Fruit fly (Drosophila melanogaster) whole organism, embryonic: ENCODE measurements around the gene CG16903.
A peak's percentile ranks its signal among the peaks of the same experiment; 100 is the strongest.

Source experiments
- Atf-2 ChIP-seq: fragments of 200-800 bp; sonication (Bioruptor generic); optimal IDR thresholded peaks from 2 replicates; lab custom pipeline; 2016; ENCODE audit warnings: missing biosample characterization, missing genetic modification characterization
- B-H2 ChIP-seq: fragments of 200-800 bp; sonication (Bioruptor generic); optimal IDR thresholded peaks from 2 replicates; lab custom pipeline; 2018; ENCODE audit warnings: missing biosample characterization, mild to moderate bottlenecking, missing genetic modification characterization
- CG1024 ChIP-seq: fragments of 200-800 bp; sonication (Bioruptor generic); IDR thresholded peaks from 2 replicates; pipeline ENCODE4 v1.3.6; 2022; ENCODE audit warnings: missing biosample characterization, missing genetic modification characterization
- CG10267 ChIP-seq: fragments of 200-800 bp; sonication (Bioruptor generic); optimal IDR thresholded peaks from 2 replicates; lab custom pipeline; 2018; ENCODE audit warnings: missing biosample characterization, mild to moderate bottlenecking, missing genetic modification characterization, moderate library complexity
- CG11247 ChIP-seq: fragments of 200-800 bp; sonication (Bioruptor generic); IDR thresholded peaks from 2 replicates; pipeline ENCODE4 v1.3.6; 2022; ENCODE audit warnings: missing biosample characterization, missing genetic modification characterization
- CG11398 ChIP-seq: fragments of 200-800 bp; sonication (Bioruptor generic); optimal IDR thresholded peaks from 2 replicates; lab custom pipeline; 2016; ENCODE audit warnings: missing biosample characterization, missing genetic modification characterization
- CG13775 ChIP-seq: fragments of 200-800 bp; sonication (Bioruptor generic); optimal IDR thresholded peaks from 3 replicates; lab custom pipeline; 2017; ENCODE audit warnings: missing biosample characterization, mild to moderate bottlenecking, missing genetic modification characterization
- CG15514 ChIP-seq: fragments of 200-800 bp; sonication (Bioruptor generic); optimal IDR thresholded peaks from 3 replicates; lab custom pipeline; 2017; ENCODE audit warnings: missing biosample characterization, missing genetic modification characterization, mild to moderate bottlenecking, moderate library complexity, missing genetic modification reagents
- CG17568 ChIP-seq: fragments of 200-800 bp; sonication (Bioruptor generic); optimal IDR thresholded peaks from 2 replicates; lab custom pipeline; 2018; ENCODE audit warnings: missing biosample characterization, mild to moderate bottlenecking, missing genetic modification characterization, moderate library complexity
- CG17612 ChIP-seq: fragments of 200-800 bp; sonication (Bioruptor generic); IDR thresholded peaks from 2 replicates; pipeline ENCODE4 v1.3.6; 2022; ENCODE audit warnings: missing biosample characterization, missing genetic modification characterization
- CG2678 ChIP-seq: fragments of 200-800 bp; sonication (Bioruptor generic); optimal IDR thresholded peaks from 3 replicates; lab custom pipeline; 2019; ENCODE audit warnings: missing biosample characterization, mild to moderate bottlenecking, missing genetic modification characterization, moderate library complexity
- CG3065 ChIP-seq: fragments of 200-800 bp; sonication (Bioruptor generic); optimal IDR thresholded peaks from 2 replicates; lab custom pipeline; 2016; ENCODE audit warnings: missing biosample characterization, missing genetic modification characterization
- CG31441 ChIP-seq: fragments of 200-800 bp; sonication (Bioruptor generic); IDR thresholded peaks from 2 replicates; pipeline ENCODE4 v1.3.6; 2022; ENCODE audit warnings: missing biosample characterization, missing genetic modification characterization
- CG32532 ChIP-seq: fragments of 200-800 bp; sonication (Bioruptor generic); IDR thresholded peaks from 2 replicates; pipeline ENCODE4 v1.3.6; 2022; ENCODE audit warnings: missing biosample characterization, missing genetic modification characterization
- CG32767 ChIP-seq: fragments of 200-800 bp; sonication (Bioruptor generic); IDR thresholded peaks from 2 replicates; pipeline ENCODE4 v1.3.6; 2022; ENCODE audit warnings: missing biosample characterization, missing genetic modification characterization
- CG3847 ChIP-seq: fragments of 200-800 bp; sonication (Bioruptor generic); IDR thresholded peaks from 2 replicates; pipeline ENCODE4 v1.3.6; 2022; ENCODE audit warnings: missing biosample characterization, missing genetic modification characterization
- CG4617 ChIP-seq: fragments of 200-800 bp; sonication (Bioruptor generic); optimal IDR thresholded peaks from 3 replicates; lab custom pipeline; 2016; ENCODE audit warnings: missing biosample characterization, missing genetic modification characterization, borderline replicate concordance
- CG7786 ChIP-seq: fragments of 200-800 bp; sonication (Bioruptor generic); optimal IDR thresholded peaks from 2 replicates; lab custom pipeline; 2016; ENCODE audit warnings: missing biosample characterization, missing genetic modification characterization
- CG8944 ChIP-seq: fragments of 200-800 bp; sonication (Bioruptor generic); optimal IDR thresholded peaks from 3 replicates; lab custom pipeline; 2016; ENCODE audit warnings: missing biosample characterization, missing genetic modification characterization
- Dbx ChIP-seq: fragments of 200-800 bp; sonication (Bioruptor generic); IDR thresholded peaks from 3 replicates; pipeline ENCODE4 v1.3.6; 2022; ENCODE audit warnings: missing biosample characterization, missing genetic modification characterization
- Deaf1 ChIP-seq: fragments of 200-800 bp; optimal IDR thresholded peaks from 3 replicates; lab custom pipeline; 2019; ENCODE audit warnings: missing biosample characterization, mild to moderate bottlenecking, missing genetic modification characterization, moderate library complexity
- Dip3 ChIP-seq: fragments of 200-800 bp; sonication (Bioruptor generic); optimal IDR thresholded peaks from 3 replicates; lab custom pipeline; 2016; ENCODE audit warnings: missing biosample characterization, missing genetic modification characterization
- Doc2 ChIP-seq: fragments of 200-800 bp; sonication (Bioruptor generic); IDR thresholded peaks from 2 replicates; pipeline ENCODE4 v1.3.6; 2022; ENCODE audit warnings: missing biosample characterization, missing genetic modification characterization
- ERR ChIP-seq: fragments of 200-800 bp; sonication (Bioruptor generic); optimal IDR thresholded peaks from 2 replicates; lab custom pipeline; 2016; ENCODE audit warnings: missing biosample characterization, missing genetic modification characterization
- Eip74EF ChIP-seq, 2 experiments: fragments of 200-800 bp in 1 of 2; fragments of >200 bp in 1 of 2; sonication (Bioruptor generic) in 1 of 2; optimal IDR thresholded peaks; 2 replicates each; lab custom pipeline; 2017 to 2019; ENCODE audit warnings: missing biosample characterization in 2 of 2, missing genetic modification characterization in 2 of 2, mild to moderate bottlenecking in 1 of 2, moderate library complexity in 1 of 2
- Elba2 ChIP-seq: fragments of 200-800 bp; sonication (Bioruptor generic); optimal IDR thresholded peaks from 3 replicates; lab custom pipeline; 2016; ENCODE audit warnings: missing biosample characterization, missing genetic modification characterization
- Ets97D ChIP-seq: fragments of 200-800 bp; sonication (Bioruptor generic); optimal IDR thresholded peaks from 3 replicates; lab custom pipeline; 2016; ENCODE audit warnings: missing biosample characterization, missing genetic modification characterization
- Nf-YA ChIP-seq: fragments of 200-800 bp; sonication (Bioruptor generic); IDR thresholded peaks from 2 replicates; pipeline ENCODE4 v1.3.6; 2022; ENCODE audit warnings: missing biosample characterization, missing genetic modification characterization
- Ravus ChIP-seq: fragments of 200-800 bp; sonication (Bioruptor generic); IDR thresholded peaks from 2 replicates; pipeline ENCODE4 v1.3.6; 2022; ENCODE audit warnings: missing biosample characterization, missing genetic modification characterization
- Stat92E ChIP-seq, 3 experiments: fragments of >200 bp in 2 of 3; fragments of 200-800 bp in 1 of 3; sonication (Bioruptor generic) in 1 of 3; optimal IDR thresholded peaks; 2 replicates each; lab custom pipeline; 2017 to 2019; ENCODE audit warnings: missing biosample characterization in 3 of 3, missing genetic modification characterization in 3 of 3, mild to moderate bottlenecking in 1 of 3, moderate library complexity in 1 of 3
- ap ChIP-seq: fragments of 200-800 bp; sonication (Bioruptor generic); IDR thresholded peaks from 2 replicates; pipeline ENCODE4 v1.3.6; 2022; ENCODE audit warnings: missing biosample characterization, missing genetic modification characterization
- ase ChIP-seq: fragments of 200-800 bp; sonication (Bioruptor generic); IDR thresholded peaks from 3 replicates; pipeline ENCODE4 v1.3.6; 2022; ENCODE audit warnings: missing biosample characterization, missing genetic modification characterization
- bowl ChIP-seq: fragments of 200-800 bp; sonication (Bioruptor generic); IDR thresholded peaks from 2 replicates; pipeline ENCODE4 v1.3.6; 2022; ENCODE audit warnings: missing biosample characterization, missing genetic modification characterization
- corto ChIP-seq: fragments of 200-800 bp; sonication (Bioruptor generic); optimal IDR thresholded peaks from 2 replicates; lab custom pipeline; 2016; ENCODE audit warnings: missing biosample characterization, mild to moderate bottlenecking, missing genetic modification characterization, moderate library complexity
- croc ChIP-seq: fragments of 200-800 bp; sonication (Bioruptor generic); conservative IDR thresholded peaks from 3 replicates; pipeline ENCODE4 v1.3.6; 2022; ENCODE audit warnings: missing biosample characterization, missing genetic modification characterization
- exex ChIP-seq: fragments of 200-800 bp; sonication (Bioruptor generic); optimal IDR thresholded peaks from 4 replicates; lab custom pipeline; 2018; ENCODE audit warnings: missing biosample characterization, mild to moderate bottlenecking, missing genetic modification characterization, moderate library complexity
- fd102C ChIP-seq: fragments of 200-800 bp; sonication (Bioruptor generic); optimal IDR thresholded peaks from 2 replicates; lab custom pipeline; 2018; ENCODE audit warnings: missing biosample characterization, mild to moderate bottlenecking, missing genetic modification characterization, moderate library complexity
- gfzf ChIP-seq: fragments of 200-800 bp; sonication (Bioruptor generic); optimal IDR thresholded peaks from 2 replicates; lab custom pipeline; 2016; ENCODE audit warnings: missing biosample characterization, mild to moderate bottlenecking, missing genetic modification characterization, moderate library complexity
- gsb-n ChIP-seq: fragments of 200-800 bp; sonication (Bioruptor generic); optimal IDR thresholded peaks from 3 replicates; lab custom pipeline; 2018; ENCODE audit warnings: missing biosample characterization, mild to moderate bottlenecking, missing genetic modification characterization
- her ChIP-seq: fragments of 200-800 bp; sonication (Bioruptor generic); optimal IDR thresholded peaks from 2 replicates; lab custom pipeline; 2016; ENCODE audit warnings: missing biosample characterization, missing genetic modification characterization
- lbe ChIP-seq: fragments of 200-800 bp; sonication (Bioruptor generic); optimal IDR thresholded peaks from 2 replicates; lab custom pipeline; 2016; ENCODE audit warnings: missing biosample characterization, mild to moderate bottlenecking, missing genetic modification characterization
- nerfin-1 ChIP-seq: fragments of 200-800 bp; sonication (Bioruptor generic); optimal IDR thresholded peaks from 3 replicates; lab custom pipeline; 2019; ENCODE audit warnings: missing biosample characterization, mild to moderate bottlenecking, missing genetic modification characterization, moderate library complexity
- pan ChIP-seq, 4 experiments: fragments of >200 bp in 3 of 4; fragments of 200-800 bp in 1 of 4; sonication (Bioruptor generic) in 1 of 4; optimal IDR thresholded peaks in 3 of 4; IDR thresholded peaks in 1 of 4; 2 replicates each; pipeline versions ENCODE4 v1.3.6 to Lab custom; 2017 to 2022; ENCODE audit warnings: missing biosample characterization in 2 of 4, missing genetic modification characterization in 2 of 4, mixed read lengths in 1 of 4
- phol ChIP-seq: fragments of 200-800 bp; sonication (Bioruptor generic); optimal IDR thresholded peaks from 3 replicates; lab custom pipeline; 2018; ENCODE audit warnings: missing biosample characterization, mild to moderate bottlenecking, missing genetic modification characterization, moderate library complexity
- sima ChIP-seq: fragments of 200-800 bp; sonication (Bioruptor generic); optimal IDR thresholded peaks from 2 replicates; lab custom pipeline; 2016; ENCODE audit warnings: missing biosample characterization, missing genetic modification characterization
- tin ChIP-seq: fragments of 200-800 bp; sonication (Bioruptor generic); optimal IDR thresholded peaks from 3 replicates; lab custom pipeline; 2016; ENCODE audit warnings: missing biosample characterization, missing genetic modification characterization
- tup ChIP-seq: fragments of 200-800 bp; sonication (Bioruptor generic); optimal IDR thresholded peaks from 2 replicates; lab custom pipeline; 2016; ENCODE audit warnings: missing biosample characterization, mild to moderate bottlenecking, missing genetic modification characterization, moderate library complexity
- unc-4 ChIP-seq: fragments of 200-800 bp; sonication (Bioruptor generic); IDR thresholded peaks from 2 replicates; pipeline ENCODE4 v1.3.6; 2022; ENCODE audit warnings: missing biosample characterization, missing genetic modification characterization; ENCODE audit not compliant: partially characterized antibody
- wdn ChIP-seq: fragments of 200-800 bp; sonication (Bioruptor generic); IDR thresholded peaks from 2 replicates; pipeline ENCODE4 v1.3.6; 2022; ENCODE audit warnings: missing biosample characterization, missing genetic modification characterization

The CG16903 gene

dm6 chrX:2083678-2084162 lies 3.5 kb upstream of the CG16903 start (continued):
- peak; percentile 64 for TF ChIP-seq CG10267 (tag; lab: Kevin White, UChicago)
- TF ChIP-seq CG13775 (GFP tag; lab: Kevin White, UChicago): peak; percentile 60
- TF ChIP-seq unc-4 (GFP tag; lab: Robert Waterston, UW): no peak
- TF ChIP-seq ap (GFP tag; lab: Robert Waterston, UW): peak; percentile 82
- TF ChIP-seq Stat92E (GFP tag; optimal IDR thresholded peaks at IDR 0.05; lab: Kevin White, UChicago): peak in 1 of 3 experiments; percentile 51
- TF ChIP-seq CG32532 (GFP tag; lab: Robert Waterston, UW): peak; percentile 80
- TF ChIP-seq Dbx (GFP tag; lab: Robert Waterston, UW): peak; percentile 69; the same call in 1 of the 3 replicates
- TF ChIP-seq CG31441 (GFP tag; lab: Robert Waterston, UW): peak; percentile 78
- TF ChIP-seq lbe: peak; percentile 85
- peak; percentile 82 for TF ChIP-seq tin (GFP tag; lab: Kevin White, UChicago)
- TF ChIP-seq bowl: peak; percentile 64
- no peak for TF ChIP-seq exex (tag; lab: Kevin White, UChicago)
- TF ChIP-seq CG11247 (GFP tag; lab: Robert Waterston, UW): peak; percentile 70
- peak in 1 of 2 experiments; percentile 81 for TF ChIP-seq Eip74EF (GFP tag; optimal IDR thresholded peaks at IDR 0.05; lab: Kevin White, UChicago)
- TF ChIP-seq CG2678: peak; percentile 74
- peak; percentile 62 for TF ChIP-seq CG3065 (GFP tag; lab: Kevin White, UChicago)
- peak; percentile 74 for TF ChIP-seq CG3847 (GFP tag; lab: Robert Waterston, UW)
- no peak for TF ChIP-seq B-H2 (GFP tag; lab: Kevin White, UChicago)
- peak; percentile 33; the same call in 1 of the 2 replicates for TF ChIP-seq CG17612 (GFP tag; lab: Robert Waterston, UW)
- TF ChIP-seq Doc2 (GFP tag; lab: Robert Waterston, UW): 0 out of 2 replicates have a peak, but pooled peaks have one; percentile 39
- peak; percentile 63 for TF ChIP-seq ERR (GFP tag; lab: Kevin White, UChicago)
- peak; percentile 41 for TF ChIP-seq CG15514 (GFP tag; lab: Kevin White, UChicago)
- TF ChIP-seq CG17568 (GFP tag; lab: Kevin White, UChicago): no peak
- TF ChIP-seq ase (GFP tag; lab: Robert Waterston, UW): peak; percentile 77
- TF ChIP-seq wdn (GFP tag; lab: Robert Waterston, UW): peak; percentile 75; the same call in 1 of the 2 replicates
- TF ChIP-seq gsb-n (tag; lab: Kevin White, UChicago): peak; percentile 85
- peak; percentile 37 for TF ChIP-seq Ravus (GFP tag; lab: Robert Waterston, UW)
- TF ChIP-seq Ets97D: peak; percentile 63
- TF ChIP-seq CG4617 (GFP tag; lab: Kevin White, UChicago): peak; percentile 74
- TF ChIP-seq Dip3 (GFP tag; lab: Kevin White, UChicago): peak; percentile 60
- TF ChIP-seq tup (GFP tag; lab: Kevin White, UChicago): peak; percentile 31
- peak; percentile 44 for TF ChIP-seq Deaf1 (tag; lab: Kevin White, UChicago)
- TF ChIP-seq CG1024 (GFP tag; lab: Robert Waterston, UW): peak; percentile 42; the same call in 1 of the 2 replicates
- no peak for TF ChIP-seq Elba2 (GFP tag; lab: Kevin White, UChicago)
- peak; percentile 87 for TF ChIP-seq her (GFP tag; lab: Kevin White, UChicago)
- TF ChIP-seq CG7786 (GFP tag; lab: Kevin White, UChicago): peak; percentile 83
- peak; percentile 80 for TF ChIP-seq CG11398 (GFP tag; lab: Kevin White, UChicago)
- peak; percentile 70 for TF ChIP-seq croc (GFP tag; lab: Robert Waterston, UW)
- TF ChIP-seq CG32767 (GFP tag; lab: Robert Waterston, UW): peak; percentile 78
- no peak for TF ChIP-seq gfzf (GFP tag; lab: Kevin White, UChicago)
- TF ChIP-seq phol (tag; lab: Kevin White, UChicago): peak; percentile 69
- TF ChIP-seq nerfin-1 (tag; lab: Kevin White, UChicago): peak; percentile 48
- peak; percentile 77 for TF ChIP-seq corto (GFP tag; lab: Kevin White, UChicago)
- TF ChIP-seq Atf-2: peak; percentile 79
- peak; percentile 68 for TF ChIP-seq Nf-YA
- TF ChIP-seq pan (optimal IDR thresholded peaks at IDR 0.05; lab: Kevin White, UChicago): peak in 1 of 2 experiments; percentile 63
- peak; percentile 53 to 90 for TF ChIP-seq pan (GFP tag; optimal IDR thresholded peaks at IDR 0.05 in 1 of 2, IDR thresholded peaks at IDR 0.05 in 1 of 2)
- no peak for TF ChIP-seq sima (GFP tag; lab: Kevin White, UChicago)
- TF ChIP-seq CG8944 (GFP tag; lab: Kevin White, UChicago): peak; percentile 87
- TF ChIP-seq fd102C: no peak
